Worm (Caenorhabditis elegans) whole organism, L2 larva: ENCODE data around the gene acr-24.

ENCODE experiments used
- C34F6.9 ChIP-seq: fragments of 150-350 bp; optimal IDR thresholded peaks from 2 replicates; lab custom pipeline; 2014; ENCODE audit warnings: missing biosample characterization, missing genetic modification characterization
- F13H6.1 ChIP-seq: sonication (generic microtip); optimal IDR thresholded peaks from 2 replicates; lab custom pipeline; 2016; ENCODE audit warnings: missing genetic modification characterization, missing compliant biosample characterization
- Y55F3AM.14 ChIP-seq: fragments of 200-800 bp; sonication (Bioruptor generic); optimal IDR thresholded peaks from 2 replicates; lab custom pipeline; 2018; ENCODE audit warnings: mild to moderate bottlenecking, missing genetic modification characterization, missing compliant biosample characterization
- alr-1 ChIP-seq: fragments of 150-350 bp; optimal IDR thresholded peaks from 2 replicates; lab custom pipeline; 2014; ENCODE audit warnings: missing biosample characterization, missing genetic modification characterization
- ama-1 ChIP-seq: fragments of 150-350 bp; optimal IDR thresholded peaks from 2 replicates; lab custom pipeline; 2018; ENCODE audit warnings: inconsistent platforms
- blmp-1 ChIP-seq: sonication (generic microtip); optimal IDR thresholded peaks from 2 replicates; lab custom pipeline; 2017; ENCODE audit warnings: missing genetic modification characterization, mild to moderate bottlenecking, missing compliant biosample characterization, antibody characterized with exemption, moderate library complexity; ENCODE audit not compliant: insufficient read depth
- ceh-82 ChIP-seq: fragments of 150-350 bp; optimal IDR thresholded peaks from 2 replicates; lab custom pipeline; 2014; ENCODE audit warnings: missing biosample characterization, missing genetic modification characterization
- crh-2 ChIP-seq: sonication (generic microtip); optimal IDR thresholded peaks from 2 replicates; lab custom pipeline; 2017; ENCODE audit warnings: missing biosample characterization, missing genetic modification characterization
- dmd-4 ChIP-seq: sonication (generic microtip); optimal IDR thresholded peaks from 2 replicates; lab custom pipeline; 2017; ENCODE audit warnings: missing biosample characterization, missing genetic modification characterization
- egl-27 ChIP-seq: sonication (generic microtip); optimal IDR thresholded peaks from 3 replicates; lab custom pipeline; 2017; ENCODE audit warnings: missing biosample characterization, missing genetic modification reagents, missing genetic modification characterization
- elt-3 ChIP-seq: sonication (generic microtip); optimal IDR thresholded peaks from 2 replicates; lab custom pipeline; 2017; ENCODE audit warnings: missing biosample characterization, missing genetic modification characterization
- fos-1 ChIP-seq: fragments of 150-350 bp; optimal IDR thresholded peaks from 2 replicates; lab custom pipeline; 2014; ENCODE audit warnings: missing biosample characterization, missing genetic modification characterization
- gmeb-1 ChIP-seq: fragments of 150-350 bp; optimal IDR thresholded peaks from 2 replicates; lab custom pipeline; 2014; ENCODE audit warnings: missing biosample characterization, missing genetic modification characterization
- lin-11 ChIP-seq: fragments of 150-350 bp; sonication (generic microtip); optimal IDR thresholded peaks from 2 replicates; lab custom pipeline; 2014; ENCODE audit warnings: missing biosample characterization, missing genetic modification characterization, inconsistent platforms, mixed read lengths
- lin-13 ChIP-seq: fragments of 150-350 bp; optimal IDR thresholded peaks from 2 replicates; lab custom pipeline; 2014; ENCODE audit warnings: missing biosample characterization, missing genetic modification reagents, missing genetic modification characterization
- lin-39 ChIP-seq: fragments of 150-350 bp; optimal IDR thresholded peaks from 2 replicates; lab custom pipeline; 2014; ENCODE audit warnings: missing biosample characterization, missing genetic modification reagents, missing genetic modification characterization
- lsy-2 ChIP-seq, 2 experiments: fragments of 150-350 bp in 1 of 2; sonication (generic microtip) in 1 of 2; optimal IDR thresholded peaks; 2 replicates each; lab custom pipeline; 2014 to 2017; ENCODE audit warnings: missing biosample characterization in 2 of 2, missing genetic modification characterization in 2 of 2
- mbf-1 ChIP-seq: sonication (generic microtip); optimal IDR thresholded peaks from 2 replicates; lab custom pipeline; 2017; ENCODE audit warnings: missing biosample characterization, missing genetic modification characterization
- nhr-10 ChIP-seq: sonication (generic microtip); optimal IDR thresholded peaks from 2 replicates; lab custom pipeline; 2017; ENCODE audit warnings: missing biosample characterization, missing genetic modification characterization
- nhr-12 ChIP-seq: fragments of 150-350 bp; optimal IDR thresholded peaks from 2 replicates; lab custom pipeline; 2014; ENCODE audit warnings: missing biosample characterization, missing genetic modification characterization
- nhr-129 ChIP-seq: fragments of 150-350 bp; optimal IDR thresholded peaks from 2 replicates; lab custom pipeline; 2014; ENCODE audit warnings: missing biosample characterization, missing genetic modification characterization
- nhr-21 ChIP-seq: fragments of 150-350 bp; optimal IDR thresholded peaks from 2 replicates; lab custom pipeline; 2014; ENCODE audit warnings: missing biosample characterization, missing genetic modification characterization
- nhr-23 ChIP-seq: fragments of 150-350 bp; optimal IDR thresholded peaks from 2 replicates; lab custom pipeline; 2014; ENCODE audit warnings: missing biosample characterization, missing genetic modification reagents, missing genetic modification characterization
- nhr-237 ChIP-seq: fragments of 150-350 bp; optimal IDR thresholded peaks from 2 replicates; lab custom pipeline; 2014; ENCODE audit warnings: missing biosample characterization, missing genetic modification characterization
- nhr-25 ChIP-seq: fragments of 150-350 bp; sonication (generic microtip); optimal IDR thresholded peaks from 3 replicates; lab custom pipeline; 2014; ENCODE audit warnings: missing biosample characterization, missing genetic modification characterization
- nhr-6 ChIP-seq: fragments of 150-350 bp; optimal IDR thresholded peaks from 2 replicates; lab custom pipeline; 2014; ENCODE audit warnings: missing biosample characterization, missing genetic modification characterization
- nhr-77 ChIP-seq: fragments of 150-350 bp; optimal IDR thresholded peaks from 2 replicates; lab custom pipeline; 2014; ENCODE audit warnings: missing biosample characterization, missing genetic modification characterization
- peb-1 ChIP-seq: fragments of 150-350 bp; optimal IDR thresholded peaks from 2 replicates; lab custom pipeline; 2014; ENCODE audit warnings: missing biosample characterization, missing genetic modification characterization
- skn-1 ChIP-seq: sonication (generic microtip); optimal IDR thresholded peaks from 2 replicates; lab custom pipeline; 2017; ENCODE audit warnings: missing biosample characterization, missing genetic modification characterization
- sma-3 ChIP-seq: sonication (generic microtip); optimal IDR thresholded peaks from 2 replicates; lab custom pipeline; 2016; ENCODE audit warnings: missing genetic modification reagents, missing genetic modification characterization, missing compliant biosample characterization
- sma-9 ChIP-seq, 2 experiments: fragments of 150-350 bp in 1 of 2; sonication (generic microtip) in 1 of 2; optimal IDR thresholded peaks; 2 replicates each; lab custom pipeline; 2014 to 2016; ENCODE audit warnings: missing genetic modification characterization in 2 of 2, mild to moderate bottlenecking in 1 of 2, missing biosample characterization in 1 of 2, missing compliant biosample characterization in 1 of 2, missing genetic modification reagents in 1 of 2, moderate library complexity in 1 of 2
- unc-39 ChIP-seq: fragments of 150-350 bp; optimal IDR thresholded peaks from 2 replicates; lab custom pipeline; 2014; ENCODE audit warnings: missing biosample characterization, missing genetic modification characterization
- unc-55 ChIP-seq: fragments of 150-350 bp; sonication (generic microtip); optimal IDR thresholded peaks from 3 replicates; lab custom pipeline; 2014; ENCODE audit warnings: missing biosample characterization, missing genetic modification reagents, missing genetic modification characterization
- unc-62 ChIP-seq: fragments of 150-350 bp; optimal IDR thresholded peaks from 2 replicates; lab custom pipeline; 2014; ENCODE audit warnings: missing biosample characterization, missing genetic modification reagents, missing genetic modification characterization
- ztf-1 ChIP-seq: fragments of 200-800 bp; sonication (Bioruptor generic); conservative IDR thresholded peaks from 2 replicates; pipeline ENCODE4 v1.3.6; 2022; ENCODE audit warnings: missing genetic modification characterization, missing compliant biosample characterization
- ztf-11 ChIP-seq: sonication (generic microtip); optimal IDR thresholded peaks from 2 replicates; lab custom pipeline; 2017; ENCODE audit warnings: missing biosample characterization, missing genetic modification characterization
- ztf-4 ChIP-seq: fragments of 150-350 bp; optimal IDR thresholded peaks from 2 replicates; lab custom pipeline; 2014; ENCODE audit warnings: missing biosample characterization, missing genetic modification characterization

Gene acr-24

DNA sequence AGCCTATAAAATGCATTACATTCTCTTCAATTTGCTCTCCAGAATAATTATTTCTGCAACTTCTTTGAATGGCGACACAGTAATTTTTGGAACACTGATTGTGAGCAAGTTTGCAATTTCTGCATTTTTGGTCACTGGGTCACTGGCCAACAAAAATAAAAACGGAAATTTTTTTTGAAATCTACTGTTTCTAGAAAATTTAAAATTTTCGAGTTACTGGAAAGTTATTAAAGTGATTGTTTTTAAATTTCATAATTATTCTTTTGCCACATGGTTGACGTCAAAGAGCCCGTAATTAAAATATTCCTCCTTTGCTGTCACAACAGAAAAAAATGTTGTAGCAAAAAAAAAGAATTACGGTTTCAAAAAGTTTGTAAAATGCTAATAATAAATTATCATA lies 26.3 kb downstream of the acr-24 start:
- TF ChIP-seq nhr-6 (tag; lab: Kevin White, UChicago) = no peak
- TF ChIP-seq elt-3 (tag; lab: Kevin White, UChicago) = no peak
- no peak for TF ChIP-seq egl-27 (tag; lab: Kevin White, UChicago)
- TF ChIP-seq lin-11 (tag; lab: Kevin White, UChicago) = no peak
- no peak for TF ChIP-seq crh-2
- TF ChIP-seq unc-62 (GFP tag; lab: Kevin White, UChicago) = no peak
- TF ChIP-seq blmp-1 (tag; lab: Kevin White, UChicago) = no peak

DNA sequence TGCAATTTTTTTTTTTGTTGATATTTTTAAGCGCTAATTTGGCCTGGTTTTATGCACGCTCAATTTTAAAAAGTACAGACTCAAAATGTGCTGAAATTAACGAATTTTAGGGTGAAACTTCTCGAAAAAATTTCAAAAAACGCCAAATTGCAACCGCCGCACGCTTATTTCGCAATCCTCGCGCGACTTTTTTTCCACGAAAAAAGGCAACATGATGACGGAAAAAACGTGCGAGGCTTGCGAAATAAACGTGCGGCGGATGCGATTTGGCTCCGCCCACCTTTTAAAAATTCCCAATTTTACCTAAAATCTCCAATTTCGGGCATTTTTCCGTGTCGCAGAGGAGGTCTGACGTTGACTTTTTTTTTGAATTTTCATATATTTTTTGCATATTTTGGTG lies 27.6 kb downstream of the acr-24 start:
- TF ChIP-seq ztf-11 (tag; lab: Kevin White, UChicago) (no peak), blmp-1 (tag; lab: Kevin White, UChicago) (no peak), unc-55 (GFP tag; lab: Kevin White, UChicago) (no peak), C34F6.9 (tag; lab: Kevin White, UChicago) (no peak), lin-39 (tag; lab: Kevin White, UChicago) (no peak), fos-1 (tag; lab: Kevin White, UChicago) (no peak), nhr-237 (no peak), skn-1 (tag; lab: Kevin White, UChicago) (no peak), mbf-1 (tag; lab: Kevin White, UChicago) (no peak), peb-1 (tag; lab: Kevin White, UChicago) (no peak), F13H6.1 (no peak), nhr-77 (tag; lab: Kevin White, UChicago) (no peak), nhr-25 (tag; lab: Kevin White, UChicago) (no peak), nhr-21 (no peak)

DNA sequence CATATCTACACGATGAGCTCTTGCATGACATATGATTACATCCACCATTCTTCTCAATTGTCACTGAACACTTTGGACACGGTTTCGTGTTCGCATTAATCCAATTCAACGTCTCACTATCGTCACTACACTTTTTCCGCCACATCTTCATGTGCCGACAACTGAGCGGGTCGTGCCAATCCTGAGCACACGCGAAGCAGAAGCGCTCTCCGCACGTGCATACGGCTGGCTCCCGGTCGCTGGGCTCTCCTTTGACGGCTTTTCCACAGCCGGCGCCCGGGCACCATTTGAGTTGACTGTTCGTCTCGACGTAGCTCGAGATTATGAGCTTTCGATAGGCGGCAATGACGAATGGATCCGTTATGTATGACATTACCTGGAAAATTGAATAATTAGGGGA lies 28.4 kb downstream of the acr-24 start:
- TF ChIP-seq nhr-237 (no peak), Y55F3AM.14 (no peak), mbf-1 (tag; lab: Kevin White, UChicago) (no peak), F13H6.1 (no peak), nhr-21 (no peak), nhr-12 (tag; lab: Kevin White, UChicago) (no peak), alr-1 (tag; lab: Kevin White, UChicago) (no peak), nhr-129 (tag; lab: Kevin White, UChicago) (no peak), sma-3 (GFP tag; lab: Kevin White, UChicago) (no peak), lin-13 (GFP tag; lab: Kevin White, UChicago) (no peak), lin-11 (tag; lab: Kevin White, UChicago) (no peak), unc-39 (tag; lab: Kevin White, UChicago) (no peak), ztf-1 (GFP tag; lab: Robert Waterston, UW) (no peak), lin-39 (tag; lab: Kevin White, UChicago) (no peak), ztf-4 (tag; lab: Kevin White, UChicago) (no peak), nhr-10 (tag; lab: Kevin White, UChicago) (no peak), unc-62 (GFP tag; lab: Kevin White, UChicago) (no peak), nhr-6 (tag; lab: Kevin White, UChicago) (no peak), unc-55 (GFP tag; lab: Kevin White, UChicago) (no peak), dmd-4 (tag; lab: Kevin White, UChicago) (no peak)

DNA sequence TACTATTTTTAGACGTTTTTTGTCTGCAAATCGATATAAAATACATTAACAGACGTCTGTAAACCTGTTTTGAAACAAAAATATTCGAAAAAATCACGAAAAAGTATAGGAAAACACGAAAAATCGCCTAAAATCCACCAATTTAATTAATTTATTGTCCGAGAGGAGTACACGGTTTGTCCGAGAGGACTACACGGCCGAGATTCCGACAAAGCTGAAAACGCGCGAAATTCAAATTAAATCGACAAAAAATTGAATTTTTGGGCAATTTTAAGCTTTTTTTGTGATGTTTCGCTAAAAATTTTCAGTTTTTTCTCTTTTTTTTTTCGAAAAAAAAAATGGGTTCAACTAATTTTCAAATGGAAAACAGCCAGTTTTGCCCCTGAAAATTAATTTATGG lies 29.1 kb downstream of the acr-24 start:
- no peak for TF ChIP-seq nhr-23 (tag; lab: Kevin White, UChicago)
- TF ChIP-seq C34F6.9 (tag; lab: Kevin White, UChicago) = peak; percentile 44
- TF ChIP-seq lin-39 (tag; lab: Kevin White, UChicago) = no peak
- peak; percentile 91 for TF ChIP-seq gmeb-1 (tag; lab: Kevin White, UChicago)
- peak; percentile 55 to 77 for TF ChIP-seq lsy-2 (tag; optimal IDR thresholded peaks at IDR 0.05; lab: Kevin White, UChicago)
- TF ChIP-seq unc-55 (GFP tag; lab: Kevin White, UChicago) = peak; percentile 53
- peak; percentile 40 for TF ChIP-seq F13H6.1
- peak; percentile 48 for TF ChIP-seq nhr-21
- peak; percentile 73 for TF ChIP-seq nhr-25 (tag; lab: Kevin White, UChicago)
- peak; percentile 65 for TF ChIP-seq sma-9 (GFP tag; optimal IDR thresholded peaks at IDR 0.05; lab: Kevin White, UChicago)
- no peak for TF ChIP-seq sma-9 (tag; optimal IDR thresholded peaks at IDR 0.05; lab: Kevin White, UChicago)
- peak; percentile 3 for TF ChIP-seq ama-1 (lab: Kevin White, UChicago)
- no peak for TF ChIP-seq ceh-82
- TF ChIP-seq lin-13 (GFP tag; lab: Kevin White, UChicago) = peak; percentile 40
- peak; percentile 27 for TF ChIP-seq crh-2
- TF ChIP-seq peb-1 (tag; lab: Kevin White, UChicago) = no peak
- peak; percentile 80 for TF ChIP-seq sma-3 (GFP tag; lab: Kevin White, UChicago)
